Worm (Caenorhabditis elegans) whole organism, L1 larva: Measurements from ENCODE around the gene C30G12.6.
A peak's percentile ranks its signal among the peaks of the same experiment; 100 is the strongest.

Experiments
- C16A3.4 ChIP-seq: fragments of 150-350 bp; optimal IDR thresholded peaks from 2 replicates; lab custom pipeline; 2014; ENCODE audit warnings: missing biosample characterization, missing genetic modification characterization
- F16B12.6 ChIP-seq: fragments of 150-350 bp; optimal IDR thresholded peaks from 2 replicates; lab custom pipeline; 2014; ENCODE audit warnings: missing biosample characterization, missing genetic modification characterization
- Y116A8C.19 ChIP-seq: sonication (generic microtip); optimal IDR thresholded peaks from 2 replicates; lab custom pipeline; 2016; ENCODE audit warnings: missing compliant biosample characterization, missing genetic modification characterization, borderline replicate concordance
- alr-1 ChIP-seq: fragments of 200-800 bp; sonication (Bioruptor generic); optimal IDR thresholded peaks from 2 replicates; lab custom pipeline; 2018; ENCODE audit warnings: borderline replicate concordance, mild to moderate bottlenecking, missing genetic modification characterization, missing compliant biosample characterization
- ama-1 ChIP-seq: fragments of 150-350 bp; optimal IDR thresholded peaks from 2 replicates; lab custom pipeline; 2014
- blmp-1 ChIP-seq: fragments of 150-350 bp; optimal IDR thresholded peaks from 2 replicates; lab custom pipeline; 2014; ENCODE audit warnings: missing biosample characterization, missing genetic modification characterization
- ceh-82 ChIP-seq, 3 experiments: fragments of 150-350 bp in 1 of 3; sonication (generic microtip) in 2 of 3; optimal IDR thresholded peaks; 2 replicates each; lab custom pipeline; 2014 to 2017; ENCODE audit warnings: missing biosample characterization in 3 of 3, missing genetic modification characterization in 3 of 3
- dpl-1 ChIP-seq, 3 experiments: fragments of 150-350 bp in 2 of 3; sonication (generic microtip) in 1 of 3; optimal IDR thresholded peaks; 2 replicates each; lab custom pipeline; 2014 to 2017; ENCODE audit warnings: missing biosample characterization in 3 of 3, missing genetic modification characterization in 3 of 3, missing genetic modification reagents in 3 of 3
- dsc-1 ChIP-seq: sonication (generic microtip); optimal IDR thresholded peaks from 2 replicates; lab custom pipeline; 2016; ENCODE audit warnings: mild to moderate bottlenecking, missing genetic modification characterization, missing compliant biosample characterization
- efl-1 ChIP-seq, 4 experiments: fragments of 150-350 bp; optimal IDR thresholded peaks in 3 of 4; peaks in 1 of 4; 1 replicate in 1 of 4; 2 replicates in 3 of 4; lab custom pipeline; 2014; ENCODE audit warnings: missing biosample characterization in 2 of 4, missing genetic modification characterization in 2 of 4, missing genetic modification reagents in 2 of 4
- efl-3 ChIP-seq: fragments of 200-800 bp; sonication (Bioruptor generic); optimal IDR thresholded peaks from 2 replicates; lab custom pipeline; 2018; ENCODE audit warnings: mild to moderate bottlenecking, missing genetic modification characterization, missing compliant biosample characterization
- egl-13 ChIP-seq: sonication (generic microtip); optimal IDR thresholded peaks from 2 replicates; lab custom pipeline; 2016; ENCODE audit warnings: missing genotype, missing genetic modification reagents, missing genetic modification characterization, missing compliant biosample characterization
- egl-27 ChIP-seq, 2 experiments: fragments of 150-350 bp in 1 of 2; sonication (generic microtip); optimal IDR thresholded peaks; 3 replicates each; lab custom pipeline; 2017 to 2018; ENCODE audit warnings: missing biosample characterization in 2 of 2, missing genetic modification characterization in 2 of 2, missing genetic modification reagents in 2 of 2
- elt-2 ChIP-seq: sonication (generic microtip); optimal IDR thresholded peaks from 2 replicates; lab custom pipeline; 2016; ENCODE audit warnings: missing genetic modification characterization, mild to moderate bottlenecking, inconsistent platforms, missing compliant biosample characterization, missing genetic modification reagents
- elt-3 ChIP-seq, 6 experiments: fragments of 150-350 bp in 1 of 6; sonication (generic microtip); optimal IDR thresholded peaks; 2 replicates each; lab custom pipeline; 2017 to 2018; ENCODE audit warnings: missing biosample characterization in 6 of 6, missing genetic modification characterization in 6 of 6, inconsistent platforms in 1 of 6
- fkh-8 ChIP-seq: sonication (generic microtip); optimal IDR thresholded peaks from 2 replicates; lab custom pipeline; 2016; ENCODE audit warnings: mild to moderate bottlenecking, missing genetic modification characterization, missing compliant biosample characterization
- grh-1 ChIP-seq: fragments of 200-800 bp; sonication (Bioruptor generic); IDR thresholded peaks from 2 replicates; pipeline ENCODE4 v1.3.6; 2022; ENCODE audit warnings: missing genetic modification reagents, missing genetic modification characterization, missing compliant biosample characterization
- hlh-17 ChIP-seq: fragments of 200-800 bp; sonication (Bioruptor generic); optimal IDR thresholded peaks from 2 replicates; lab custom pipeline; 2018; ENCODE audit warnings: missing genetic modification characterization, mild to moderate bottlenecking, missing compliant biosample characterization, moderate library complexity, borderline replicate concordance
- hlh-4 ChIP-seq: sonication (generic microtip); optimal IDR thresholded peaks from 2 replicates; lab custom pipeline; 2016; ENCODE audit warnings: mild to moderate bottlenecking, missing genetic modification characterization, missing compliant biosample characterization
- hpl-2 ChIP-seq: fragments of 150-350 bp; optimal IDR thresholded peaks from 2 replicates; lab custom pipeline; 2014; ENCODE audit warnings: missing biosample characterization, missing genetic modification reagents, missing genetic modification characterization
- jun-1 ChIP-seq: fragments of 150-350 bp; optimal IDR thresholded peaks from 2 replicates; lab custom pipeline; 2014; ENCODE audit warnings: missing biosample characterization, missing genetic modification reagents, missing genetic modification characterization
- lin-13 ChIP-seq: fragments of 150-350 bp; optimal IDR thresholded peaks from 2 replicates; lab custom pipeline; 2014; ENCODE audit warnings: missing biosample characterization, missing genetic modification reagents, missing genetic modification characterization
- lin-15B ChIP-seq: fragments of 150-350 bp; sonication (generic microtip); optimal IDR thresholded peaks from 3 replicates; lab custom pipeline; 2014; ENCODE audit warnings: missing biosample characterization, missing genetic modification characterization
- lin-35 ChIP-seq, 2 experiments: fragments of 150-350 bp; optimal IDR thresholded peaks; 2 replicates each; lab custom pipeline; 2014; ENCODE audit warnings: missing biosample characterization in 2 of 2, missing genetic modification characterization in 2 of 2, missing genetic modification reagents in 2 of 2
- lin-39 ChIP-seq: fragments of 150-350 bp; optimal IDR thresholded peaks from 2 replicates; lab custom pipeline; 2014; ENCODE audit warnings: missing biosample characterization, missing genetic modification reagents, missing genetic modification characterization
- lsy-2 ChIP-seq, 2 experiments: fragments of 150-350 bp; optimal IDR thresholded peaks; 2 replicates each; lab custom pipeline; 2014; ENCODE audit warnings: missing biosample characterization in 2 of 2, missing genetic modification characterization in 2 of 2
- mab-9 ChIP-seq: fragments of 200-800 bp; sonication (Bioruptor generic); IDR thresholded peaks from 2 replicates; pipeline ENCODE4 v1.3.6; 2022; ENCODE audit warnings: missing genetic modification reagents, missing genetic modification characterization, missing compliant biosample characterization
- mef-2 ChIP-seq: fragments of 150-350 bp; optimal IDR thresholded peaks from 2 replicates; lab custom pipeline; 2014; ENCODE audit warnings: missing biosample characterization, missing genetic modification characterization
- mep-1 ChIP-seq: fragments of 150-350 bp; optimal IDR thresholded peaks from 2 replicates; lab custom pipeline; 2014; ENCODE audit warnings: missing biosample characterization, missing genetic modification characterization
- nhr-19 ChIP-seq: fragments of 200-800 bp; sonication (Bioruptor generic); conservative IDR thresholded peaks from 2 replicates; pipeline ENCODE4 v1.3.6; 2022; ENCODE audit warnings: missing genetic modification characterization, missing compliant biosample characterization
- nhr-20 ChIP-seq: sonication (generic microtip); optimal IDR thresholded peaks from 2 replicates; lab custom pipeline; 2016; ENCODE audit warnings: mild to moderate bottlenecking, missing genetic modification characterization, missing compliant biosample characterization
- nhr-47 ChIP-seq: sonication (generic microtip); optimal IDR thresholded peaks from 2 replicates; lab custom pipeline; 2016; ENCODE audit warnings: mild to moderate bottlenecking, missing genetic modification characterization, moderate library complexity, missing compliant biosample characterization
- nhr-76 ChIP-seq: sonication (generic microtip); optimal IDR thresholded peaks from 2 replicates; lab custom pipeline; 2017; ENCODE audit warnings: missing biosample characterization, missing genetic modification characterization
- nhr-85 ChIP-seq: sonication (generic microtip); peaks from one replicate; lab custom pipeline; 2016; ENCODE audit warnings: missing genetic modification characterization, inconsistent platforms, missing compliant biosample characterization
- pqm-1 ChIP-seq: sonication (generic microtip); optimal IDR thresholded peaks from 3 replicates; lab custom pipeline; 2017; ENCODE audit warnings: missing biosample characterization, missing genetic modification characterization
- rnt-1 ChIP-seq: sonication (generic microtip); optimal IDR thresholded peaks from 2 replicates; lab custom pipeline; 2016; ENCODE audit warnings: mild to moderate bottlenecking, missing genetic modification characterization, moderate library complexity, missing compliant biosample characterization
- sox-4 ChIP-seq: sonication (generic microtip); optimal IDR thresholded peaks from 2 replicates; lab custom pipeline; 2016; ENCODE audit warnings: missing genetic modification characterization, missing compliant biosample characterization
- sptf-1 ChIP-seq: fragments of 150-350 bp; optimal IDR thresholded peaks from 2 replicates; lab custom pipeline; 2014; ENCODE audit warnings: missing biosample characterization, missing genetic modification characterization
- swsn-7 ChIP-seq: sonication (generic microtip); optimal IDR thresholded peaks from 2 replicates; lab custom pipeline; 2016; ENCODE audit warnings: missing genetic modification characterization, missing compliant biosample characterization
- tbx-2 ChIP-seq: sonication (generic microtip); optimal IDR thresholded peaks from 2 replicates; lab custom pipeline; 2016; ENCODE audit warnings: missing genetic modification characterization, missing compliant biosample characterization
- tlp-1 ChIP-seq: fragments of 150-350 bp; optimal IDR thresholded peaks from 2 replicates; lab custom pipeline; 2014; ENCODE audit warnings: missing biosample characterization, missing genetic modification characterization
- unc-130 ChIP-seq: fragments of 150-350 bp; optimal IDR thresholded peaks from 2 replicates; lab custom pipeline; 2017; ENCODE audit warnings: missing biosample characterization, missing genetic modification characterization, inconsistent platforms
- ztf-11 ChIP-seq, 2 experiments: sonication (generic microtip); optimal IDR thresholded peaks; 2 replicates each; lab custom pipeline; 2016 to 2017; ENCODE audit warnings: missing genetic modification characterization in 2 of 2, missing biosample characterization in 1 of 2, missing compliant biosample characterization in 1 of 2

Gene C30G12.6

ce11 chrII:7319471-7319870, 23.7 kb upstream of the C30G12.6 start:
- no peak for TF ChIP-seq ama-1
- no peak for TF ChIP-seq alr-1
- no peak for TF ChIP-seq swsn-7 (tag; lab: Kevin White, UChicago)
- TF ChIP-seq lsy-2 (tag; optimal IDR thresholded peaks at IDR 0.05; lab: Kevin White, UChicago), result no peak
- TF ChIP-seq Y116A8C.19 (tag; lab: Kevin White, UChicago), result no peak
- no peak for TF ChIP-seq blmp-1 (tag; lab: Kevin White, UChicago)
- TF ChIP-seq unc-130 (tag; lab: Kevin White, UChicago), result no peak
- no peak for TF ChIP-seq tbx-2 (tag; lab: Kevin White, UChicago)
- TF ChIP-seq jun-1, result no peak
- TF ChIP-seq C16A3.4, result no peak
- TF ChIP-seq tlp-1 (tag; lab: Kevin White, UChicago), result no peak
- TF ChIP-seq hpl-2 (GFP tag; lab: Kevin White, UChicago), result no peak
- no peak for TF ChIP-seq nhr-47
- TF ChIP-seq, all 84 proteins: peak for 0

ce11 chrII:7317468-7317867, 21.7 kb upstream of the C30G12.6 start, which contains the start of gene F21D12.2:
TSS of gene F21D12.2 (plus strand) at chrII:7317768.
- TF ChIP-seq C16A3.4, result no peak
- no peak for TF ChIP-seq hlh-17
- TF ChIP-seq lin-15B, result no peak
- no peak for TF ChIP-seq fkh-8 (tag; lab: Kevin White, UChicago)
- TF ChIP-seq sptf-1 (tag; lab: Kevin White, UChicago), result no peak
- no peak for TF ChIP-seq egl-13 (tag; lab: Kevin White, UChicago)
- TF ChIP-seq nhr-76 (tag; lab: Kevin White, UChicago), result no peak
- TF ChIP-seq efl-3, result no peak

ce11 chrII:7314083-7314482, 18.3 kb upstream of the C30G12.6 start, which contains the start of gene F45E12.6:
TSS of gene F45E12.6 (minus strand) at chrII:7314183.
- TF ChIP-seq grh-1 (GFP tag; lab: Robert Waterston, UW) (no peak), tbx-2 (tag; lab: Kevin White, UChicago) (no peak), elt-3 (tag; optimal IDR thresholded peaks at IDR 0.05; lab: Kevin White, UChicago) (no peak), C16A3.4 (no peak), pqm-1 (no peak), mab-9 (no peak)

ce11 chrII:7310023-7310422, 14.2 kb upstream of the C30G12.6 start, which contains the start of the genes F45E12.5 and cnep-1:
TSS of gene F45E12.5 (minus strand) at chrII:7310115.
TSS of gene cnep-1 (plus strand) at chrII:7310348.
- no peak for TF ChIP-seq lin-15B
- no peak for TF ChIP-seq ceh-82 (tag; optimal IDR thresholded peaks at IDR 0.05; lab: Kevin White, UChicago)
- TF ChIP-seq blmp-1 (tag; lab: Kevin White, UChicago), result peak; percentile 18
- peak; percentile 20 to 54 for TF ChIP-seq lin-35 (GFP tag; optimal IDR thresholded peaks at IDR 0.05; lab: Kevin White, UChicago)
- no peak for TF ChIP-seq efl-3
- no peak for TF ChIP-seq hlh-17
- no peak for TF ChIP-seq C16A3.4
- peak; percentile 77 for TF ChIP-seq F16B12.6
- TF ChIP-seq mep-1 (tag; lab: Kevin White, UChicago), result peak; percentile 27
- peak in 1 of 2 experiments; percentile 56 for TF ChIP-seq lsy-2 (tag; optimal IDR thresholded peaks at IDR 0.05; lab: Kevin White, UChicago)
- TF ChIP-seq dpl-1 (GFP tag; optimal IDR thresholded peaks at IDR 0.05; lab: Kevin White, UChicago), result peak in 2 of 3 experiments; percentile 12 to 29
- peak; percentile 34 to 42 for TF ChIP-seq efl-1 (optimal IDR thresholded peaks at IDR 0.05; lab: Kevin White, UChicago)
- peak; percentile 32 to 53 for TF ChIP-seq efl-1 (GFP tag; optimal IDR thresholded peaks at IDR 0.05 in 1 of 2; lab: Kevin White, UChicago)
- no peak for TF ChIP-seq rnt-1 (tag; lab: Kevin White, UChicago)
- TF ChIP-seq nhr-20 (tag; lab: Kevin White, UChicago), result no peak
- no peak for TF ChIP-seq mef-2 (tag; lab: Kevin White, UChicago)
- no peak for TF ChIP-seq hlh-4
- no peak for TF ChIP-seq sox-4
- no peak for TF ChIP-seq lin-13
- TF ChIP-seq dsc-1 (tag; lab: Kevin White, UChicago), result no peak
- no peak for TF ChIP-seq elt-2
- no peak for TF ChIP-seq nhr-19 (GFP tag; lab: Robert Waterston, UW)
- no peak for TF ChIP-seq egl-27 (tag; optimal IDR thresholded peaks at IDR 0.05; lab: Kevin White, UChicago)
- TF ChIP-seq sptf-1 (tag; lab: Kevin White, UChicago), result no peak
- no peak for TF ChIP-seq grh-1 (GFP tag; lab: Robert Waterston, UW)
- no peak for TF ChIP-seq swsn-7 (tag; lab: Kevin White, UChicago)
- no peak for TF ChIP-seq nhr-85 (tag; lab: Kevin White, UChicago)
- no peak for TF ChIP-seq ztf-11 (tag; optimal IDR thresholded peaks at IDR 0.05; lab: Kevin White, UChicago)
- TF ChIP-seq lin-39 (tag; lab: Kevin White, UChicago), result no peak
